Fruit fly (Drosophila melanogaster): ENCODE data around the gene Kcmf1.

Gene Kcmf1

dm6 chr3R:8992928-8993579, 21.7 kb downstream of the Kcmf1 start, which contains the start of gene CG11975 (continued):
- TF ChIP-seq CG17568 (GFP tag; optimal IDR thresholded peaks at IDR 0.05) = no peak
- peak; percentile 28; the same call in 1 of the 2 replicates for TF ChIP-seq Rx (GFP tag; IDR thresholded peaks at IDR 0.05)
- peak; percentile 69; the same call in 1 of the 3 replicates for TF ChIP-seq CG34422 (GFP tag; IDR thresholded peaks at IDR 0.05)
- TF ChIP-seq CG15696 (tag; optimal IDR thresholded peaks at IDR 0.05) = peak; percentile 62
- TF ChIP-seq CG10431 (GFP tag; optimal IDR thresholded peaks at IDR 0.05) = no peak
- no peak for TF ChIP-seq unpg (GFP tag; optimal IDR thresholded peaks at IDR 0.05)
- TF ChIP-seq dmrt11E (tag; optimal IDR thresholded peaks at IDR 0.05) = peak; percentile 59
- peak; percentile 79 for TF ChIP-seq CG34376 (GFP tag; optimal IDR thresholded peaks at IDR 0.05)
- no peak for TF ChIP-seq rib (GFP tag; IDR thresholded peaks at IDR 0.05)
- peak; percentile 78 for TF ChIP-seq Xbp1 (GFP tag; optimal IDR thresholded peaks at IDR 0.05)
- TF ChIP-seq CG11093 (GFP tag; IDR thresholded peaks at IDR 0.05) = no peak
- peak; percentile 44; the same call in 1 of the 2 replicates for TF ChIP-seq CG4404 (GFP tag; IDR thresholded peaks at IDR 0.05)
- TF ChIP-seq CG10274 (GFP tag; optimal IDR thresholded peaks at IDR 0.05) = no peak
- TF ChIP-seq CG12219 (GFP tag; optimal IDR thresholded peaks at IDR 0.05) = no peak
- TF ChIP-seq HmgD (GFP tag; optimal IDR thresholded peaks at IDR 0.05) = peak; percentile 91
- TF ChIP-seq CG3065 (GFP tag; optimal IDR thresholded peaks at IDR 0.05) = peak; percentile 66
- 0 out of 3 replicates have a peak, but pooled peaks have one; percentile 11 for TF ChIP-seq hb (GFP tag; IDR thresholded peaks at IDR 0.05; ENCODE audit: partially characterized antibody)
- no peak for TF ChIP-seq CG6254 (GFP tag; optimal IDR thresholded peaks at IDR 0.05)
- no peak for TF ChIP-seq CG12071 (GFP tag; optimal IDR thresholded peaks at IDR 0.05)
- TF ChIP-seq Dip2 (GFP tag; IDR thresholded peaks at IDR 0.05) = no peak
- TF ChIP-seq CG12155 (GFP tag; optimal IDR thresholded peaks at IDR 0.05) = peak; percentile 80
- peak; percentile 80 for TF ChIP-seq CG17361 (GFP tag; IDR thresholded peaks at IDR 0.05)
- peak; percentile 53 for TF ChIP-seq CG17359 (tag; optimal IDR thresholded peaks at IDR 0.05)
- TF ChIP-seq CG18764 (GFP tag; optimal IDR thresholded peaks at IDR 0.05) = peak; percentile 62
- no peak for TF ChIP-seq Blimp-1 (GFP tag; optimal IDR thresholded peaks at IDR 0.05)
- TF ChIP-seq Optix (GFP tag; IDR thresholded peaks at IDR 0.05) = peak; percentile 40; the same call in 1 of the 3 replicates
- TF ChIP-seq sr (GFP tag; IDR thresholded peaks at IDR 0.05) = no peak
- TF ChIP-seq CG15011 (GFP tag; optimal IDR thresholded peaks at IDR 0.05) = no peak
- peak; percentile 30 for TF ChIP-seq CG4328 (GFP tag; optimal IDR thresholded peaks at IDR 0.05)
- TF ChIP-seq sob (GFP tag; IDR thresholded peaks at IDR 0.05) = peak; percentile 86
- TF ChIP-seq fu2 (GFP tag; optimal IDR thresholded peaks at IDR 0.05) = peak; percentile 85
- no peak for TF ChIP-seq Usf (GFP tag; optimal IDR thresholded peaks at IDR 0.05)
- TF ChIP-seq CG7786 (GFP tag; optimal IDR thresholded peaks at IDR 0.05) = peak; percentile 90
- TF ChIP-seq Six4 (GFP tag; optimal IDR thresholded peaks at IDR 0.05) = peak; percentile 67
- no peak for TF ChIP-seq CG8359 (GFP tag; optimal IDR thresholded peaks at IDR 0.05; ENCODE audit: borderline replicate concordance)
- no peak; the same call in 2 of the 3 replicates for TF ChIP-seq CG11560 (tag; IDR thresholded peaks at IDR 0.05)
- peak; percentile 67 for TF ChIP-seq trh (GFP tag; optimal IDR thresholded peaks at IDR 0.05)
- TF ChIP-seq oc (tag; optimal IDR thresholded peaks at IDR 0.05) = no peak
- TF ChIP-seq sc (optimal IDR thresholded peaks at IDR 0.05) = no peak
- TF ChIP-seq sc (GFP tag; optimal IDR thresholded peaks at IDR 0.05) = no peak
- TF ChIP-seq cwo (GFP tag; optimal IDR thresholded peaks at IDR 0.05) = peak; percentile 60
- peak; percentile 74 for TF ChIP-seq Myb (GFP tag; optimal IDR thresholded peaks at IDR 0.05)
- TF ChIP-seq CG12104 (GFP tag; optimal IDR thresholded peaks at IDR 0.05) = peak; percentile 60
- TF ChIP-seq chinmo (GFP tag; IDR thresholded peaks at IDR 0.05; ENCODE audit: partially characterized antibody) = no peak
- TF ChIP-seq CG9437 (GFP tag; optimal IDR thresholded peaks at IDR 0.05) = peak; percentile 31
- 0 out of 2 replicates have a peak, but pooled peaks have one; percentile 53 for TF ChIP-seq ranshi (GFP tag; IDR thresholded peaks at IDR 0.05)
- peak; percentile 70 for TF ChIP-seq lmd (GFP tag; IDR thresholded peaks at IDR 0.05)
- TF ChIP-seq CG14014 (GFP tag; IDR thresholded peaks at IDR 0.05) = peak; percentile 57; the same call in 1 of the 2 replicates
- TF ChIP-seq fru (optimal IDR thresholded peaks at IDR 0.05) = no peak
- peak; percentile 70 for TF ChIP-seq Atf-2 (GFP tag; optimal IDR thresholded peaks at IDR 0.05)
